Fruit fly (Drosophila melanogaster): Measurements from ENCODE around the gene Mrp4.

The Mrp4 gene

dm6 chr3R:11617363-11617762, 48.3 kb downstream of the Mrp4 start (continued):
- TF ChIP-seq tio (GFP tag; optimal IDR thresholded peaks at IDR 0.05): peak; percentile 36
- peak; percentile 48 for TF ChIP-seq croc (GFP tag; conservative IDR thresholded peaks at IDR 0.05)
- peak; percentile 72 for TF ChIP-seq CG17829 (tag; optimal IDR thresholded peaks at IDR 0.05)
- no peak for TF ChIP-seq CG13624 (GFP tag; optimal IDR thresholded peaks at IDR 0.05)
- TF ChIP-seq Lpt (GFP tag; optimal IDR thresholded peaks at IDR 0.05): no peak
- TF ChIP-seq vvl (GFP tag; IDR thresholded peaks at IDR 0.05): peak; percentile 51; the same call in 1 of the 2 replicates
- peak; percentile 72 for TF ChIP-seq Blimp-1 (GFP tag; optimal IDR thresholded peaks at IDR 0.05)
- TF ChIP-seq CG31441 (GFP tag; IDR thresholded peaks at IDR 0.05): peak; percentile 41; the same call in 1 of the 2 replicates
- TF ChIP-seq ssp (GFP tag; IDR thresholded peaks at IDR 0.05): no peak
- TF ChIP-seq Xrp1 (GFP tag; IDR thresholded peaks at IDR 0.05): peak; percentile 67
- peak; percentile 16 for TF ChIP-seq gcm (GFP tag; optimal IDR thresholded peaks at IDR 0.05)
- peak; percentile 26 for TF ChIP-seq CG10431 (GFP tag; optimal IDR thresholded peaks at IDR 0.05)
- no peak for TF ChIP-seq HmgD (GFP tag; optimal IDR thresholded peaks at IDR 0.05)
- TF ChIP-seq CG7556 (GFP tag; optimal IDR thresholded peaks at IDR 0.05): peak; percentile 49

- TF ChIP-seq peb (GFP tag; IDR thresholded peaks at IDR 0.05): no peak
- TF ChIP-seq Ets65A (GFP tag): peak; percentile 56
- TF ChIP-seq CG32767 (GFP tag; IDR thresholded peaks at IDR 0.05): no peak
- no peak for TF ChIP-seq eyg (GFP tag; optimal IDR thresholded peaks at IDR 0.05)
- TF ChIP-seq wor (GFP tag; IDR thresholded peaks at IDR 0.05): no peak
- TF ChIP-seq unpg (GFP tag; optimal IDR thresholded peaks at IDR 0.05): no peak
- no peak for TF ChIP-seq sd (tag; optimal IDR thresholded peaks at IDR 0.05)
- no peak for TF ChIP-seq seq (GFP tag; IDR thresholded peaks at IDR 0.05)
- peak; percentile 94 for TF ChIP-seq CG15073 (GFP tag; optimal IDR thresholded peaks at IDR 0.05)
- no peak for TF ChIP-seq HHEX (GFP tag; optimal IDR thresholded peaks at IDR 0.05)
- peak; percentile 48 for TF ChIP-seq Med (GFP tag)
- no peak for TF ChIP-seq chif (GFP tag; optimal IDR thresholded peaks at IDR 0.05)
- TF ChIP-seq CG9876 (GFP tag; optimal IDR thresholded peaks at IDR 0.05): no peak
- TF ChIP-seq danr (GFP tag; IDR thresholded peaks at IDR 0.05): no peak
- TF ChIP-seq CG12104 (GFP tag; optimal IDR thresholded peaks at IDR 0.05): no peak
- no peak for TF ChIP-seq Atf-2 (GFP tag; optimal IDR thresholded peaks at IDR 0.05)
- TF ChIP-seq lmd (GFP tag; IDR thresholded peaks at IDR 0.05): no peak
- TF ChIP-seq bowl (GFP tag; IDR thresholded peaks at IDR 0.05): no peak
- TF ChIP-seq CG12391 (tag; optimal IDR thresholded peaks at IDR 0.05): no peak
- TF ChIP-seq Hey (tag; optimal IDR thresholded peaks at IDR 0.05): no peak
- no peak for TF ChIP-seq pnt (GFP tag; optimal IDR thresholded peaks at IDR 0.05)
- no peak for TF ChIP-seq CG1233 (GFP tag; optimal IDR thresholded peaks at IDR 0.05)
- TF ChIP-seq CG9932 (GFP tag; IDR thresholded peaks at IDR 0.05): peak; percentile 2; the same call in 1 of the 2 replicates
- TF ChIP-seq CG5953 (GFP tag; IDR thresholded peaks at IDR 0.05): peak; percentile 10; the same call in 1 of the 2 replicates
Measured at dm6 chr3R:11617849-11618248, 48.8 kb downstream of the Mrp4 start.

- TF ChIP-seq CG6791 (GFP tag; IDR thresholded peaks at IDR 0.05; ENCODE audit: partially characterized antibody) (peak; percentile 43; the same call in 1 of the 3 replicates), CG13296 (GFP tag; optimal IDR thresholded peaks at IDR 0.05) (no peak), CG8478 (optimal IDR thresholded peaks at IDR 0.05) (no peak), chm (GFP tag; IDR thresholded peaks at IDR 0.05) (peak; percentile 55; the same call in 1 of the 2 replicates), twi (tag; optimal IDR thresholded peaks at IDR 0.05) (peak; percentile 40), Xrp1 (GFP tag; IDR thresholded peaks at IDR 0.05) (0 out of 2 replicates have a peak, but pooled peaks have one; percentile 10), CG16813 (GFP tag; IDR thresholded peaks at IDR 0.05; ENCODE audit: partially characterized antibody) (0 out of 3 replicates have a peak, but pooled peaks have one; percentile 41), CG8388 (GFP tag; optimal IDR thresholded peaks at IDR 0.05) (peak; percentile 1), C15 (GFP tag; IDR thresholded peaks at IDR 0.05) (no peak), D (optimal IDR thresholded peaks at IDR 0.05) (peak; percentile 17), D (GFP tag; optimal IDR thresholded peaks at IDR 0.05) (no peak), nerfin-1 (tag; optimal IDR thresholded peaks at IDR 0.05) (peak; percentile 72), CG1024 (GFP tag; IDR thresholded peaks at IDR 0.05) (0 out of 2 replicates have a peak, but pooled peaks have one; percentile 9), Ets97D (GFP tag; optimal IDR thresholded peaks at IDR 0.05) (no peak), zen (tag; optimal IDR thresholded peaks at IDR 0.05) (peak; percentile 4), kay (GFP tag; optimal IDR thresholded peaks at IDR 0.05) (no peak)
Measured at dm6 chr3R:11618879-11619278, 49.8 kb downstream of the Mrp4 start.
